Comparison of ENCODE assay signal across 5 worm cellular contexts in genomic region chrX:13726874-13727343, ce11.
TF ChIP-seq lines count a peak whose summit lies in the region.

Gene pix-1 (plus strand): TSS chrX:13727293.

TF ChIP-seq in whole organism, L1 larva, 84 proteins besides CTCF, POLR2A, EP300 and RAD21 (continued from another document and continues in another):
- TF ChIP-seq nhr-76 (tag; optimal IDR thresholded peaks at IDR 0.05; lab: Kevin White, UChicago), result no peak
- no peak for TF ChIP-seq efl-3 (GFP tag; optimal IDR thresholded peaks at IDR 0.05; lab: Kevin White, UChicago)
- no peak for TF ChIP-seq F16B12.6 (tag; optimal IDR thresholded peaks at IDR 0.05; lab: Kevin White, UChicago)
- no peak for TF ChIP-seq pax-3 (tag; optimal IDR thresholded peaks at IDR 0.05; lab: Kevin White, UChicago)
- no peak for TF ChIP-seq ceh-63 (GFP tag; optimal IDR thresholded peaks at IDR 0.05; lab: Kevin White, UChicago)
- TF ChIP-seq fkh-8 (tag; optimal IDR thresholded peaks at IDR 0.05; lab: Kevin White, UChicago), result peak; percentile 25
- TF ChIP-seq ama-1 (optimal IDR thresholded peaks at IDR 0.05; lab: Kevin White, UChicago), result no peak
- no peak for TF ChIP-seq pag-3 (tag; optimal IDR thresholded peaks at IDR 0.05; lab: Kevin White, UChicago; ENCODE audit: borderline replicate concordance, insufficient read depth)
- TF ChIP-seq mep-1 (tag; optimal IDR thresholded peaks at IDR 0.05; lab: Kevin White, UChicago), result peak; percentile 81
- TF ChIP-seq nhr-47 (tag; optimal IDR thresholded peaks at IDR 0.05; lab: Kevin White, UChicago), result peak; percentile 65
- TF ChIP-seq lin-35 (GFP tag; optimal IDR thresholded peaks at IDR 0.05; lab: Kevin White, UChicago), result peak; percentile 44 to 45
- peak; percentile 93 for TF ChIP-seq lin-14 (GFP tag; optimal IDR thresholded peaks at IDR 0.05; lab: Kevin White, UChicago)
- TF ChIP-seq efl-1 (optimal IDR thresholded peaks at IDR 0.05; lab: Kevin White, UChicago), result peak; percentile 47 to 52
- peak; percentile 28 to 63 for TF ChIP-seq efl-1 (GFP tag; optimal IDR thresholded peaks at IDR 0.05 in 1 of 2; lab: Kevin White, UChicago)
- peak; percentile 83 for TF ChIP-seq unc-130 (tag; optimal IDR thresholded peaks at IDR 0.05; lab: Kevin White, UChicago)
- TF ChIP-seq elt-2 (tag; optimal IDR thresholded peaks at IDR 0.05; lab: Kevin White, UChicago), result peak; percentile 8
- TF ChIP-seq C16A3.4 (tag; optimal IDR thresholded peaks at IDR 0.05; lab: Kevin White, UChicago), result peak; percentile 52
- no peak for TF ChIP-seq vab-15 (tag; optimal IDR thresholded peaks at IDR 0.05; lab: Kevin White, UChicago)
- TF ChIP-seq fkh-4 (tag; optimal IDR thresholded peaks at IDR 0.05; lab: Kevin White, UChicago; ENCODE audit: borderline replicate concordance), result peak; percentile 19
- no peak for TF ChIP-seq mef-2 (tag; optimal IDR thresholded peaks at IDR 0.05; lab: Kevin White, UChicago)
- TF ChIP-seq dpl-1 (GFP tag; optimal IDR thresholded peaks at IDR 0.05; lab: Kevin White, UChicago), result peak; percentile 15 to 42 (median 22)
- no peak for TF ChIP-seq aly-2 (tag; optimal IDR thresholded peaks at IDR 0.05; lab: Kevin White, UChicago)
- TF ChIP-seq lin-13 (GFP tag; optimal IDR thresholded peaks at IDR 0.05; lab: Kevin White, UChicago), result no peak
- peak; percentile 64 for TF ChIP-seq tbx-2 (tag; optimal IDR thresholded peaks at IDR 0.05; lab: Kevin White, UChicago)
- TF ChIP-seq C34B4.2 (tag; optimal IDR thresholded peaks at IDR 0.05; lab: Kevin White, UChicago), result no peak
- TF ChIP-seq nhr-12 (tag; optimal IDR thresholded peaks at IDR 0.05; lab: Kevin White, UChicago), result no peak

TF ChIP-seq in whole organism, L2 larva, 48 proteins besides CTCF, POLR2A, EP300 and RAD21 (continued from another document):
- TF ChIP-seq lsy-2 (tag; optimal IDR thresholded peaks at IDR 0.05; lab: Kevin White, UChicago), result peak in 1 of 2 experiments; percentile 69
- TF ChIP-seq ztf-11 (tag; optimal IDR thresholded peaks at IDR 0.05; lab: Kevin White, UChicago), result no peak
- no peak for TF ChIP-seq mdl-1 (tag; optimal IDR thresholded peaks at IDR 0.05; lab: Kevin White, UChicago)
- peak; percentile 68 for TF ChIP-seq C34F6.9 (tag; optimal IDR thresholded peaks at IDR 0.05; lab: Kevin White, UChicago)
- TF ChIP-seq nhr-129 (tag; optimal IDR thresholded peaks at IDR 0.05; lab: Kevin White, UChicago), result peak; percentile 66
- TF ChIP-seq nhr-12 (tag; optimal IDR thresholded peaks at IDR 0.05; lab: Kevin White, UChicago), result no peak
- peak; percentile 67 for TF ChIP-seq sem-4 (tag; optimal IDR thresholded peaks at IDR 0.05; lab: Kevin White, UChicago)
- no peak for TF ChIP-seq ztf-1 (GFP tag; conservative IDR thresholded peaks at IDR 0.05; lab: Robert Waterston, UW)
- no peak for TF ChIP-seq nhr-77 (tag; optimal IDR thresholded peaks at IDR 0.05; lab: Kevin White, UChicago)
- peak; percentile 64 for TF ChIP-seq snpc-4 (tag; optimal IDR thresholded peaks at IDR 0.05; lab: Kevin White, UChicago)
- TF ChIP-seq sma-9 (GFP tag; optimal IDR thresholded peaks at IDR 0.05; lab: Kevin White, UChicago), result peak; percentile 85
- no peak for TF ChIP-seq sma-9 (tag; optimal IDR thresholded peaks at IDR 0.05; lab: Kevin White, UChicago)

TF ChIP-seq in whole organism, L3 larva, 47 proteins besides CTCF, POLR2A, EP300 and RAD21 (continued from another document):
- TF ChIP-seq nhr-23 (tag; optimal IDR thresholded peaks at IDR 0.05; lab: Kevin White, UChicago), result peak; percentile 59
- TF ChIP-seq ceh-9 (tag; optimal IDR thresholded peaks at IDR 0.05; lab: Kevin White, UChicago), result no peak
- no peak for TF ChIP-seq nhr-28 (tag; optimal IDR thresholded peaks at IDR 0.05; lab: Kevin White, UChicago)
- TF ChIP-seq eor-1 (tag; optimal IDR thresholded peaks at IDR 0.05; lab: Kevin White, UChicago), result no peak
- TF ChIP-seq zag-1 (tag; optimal IDR thresholded peaks at IDR 0.05; lab: Kevin White, UChicago), result no peak
- no peak for TF ChIP-seq ztf-11 (tag; optimal IDR thresholded peaks at IDR 0.05; lab: Kevin White, UChicago)
- TF ChIP-seq ceh-28 (tag; optimal IDR thresholded peaks at IDR 0.05; lab: Kevin White, UChicago), result peak; percentile 50
- no peak for TF ChIP-seq sea-2 (GFP tag; optimal IDR thresholded peaks at IDR 0.05; lab: Kevin White, UChicago)
- peak; percentile 88 for TF ChIP-seq hmg-11 (tag; optimal IDR thresholded peaks at IDR 0.05; lab: Kevin White, UChicago)

TF ChIP-seq in whole organism, L4 larva, 104 proteins besides CTCF, POLR2A, EP300 and RAD21 (continued from another document and continues in another):
- no peak for TF ChIP-seq daf-19 (GFP tag; conservative IDR thresholded peaks at IDR 0.05; lab: Robert Waterston, UW)
- TF ChIP-seq mdl-1 (tag; optimal IDR thresholded peaks at IDR 0.05; lab: Kevin White, UChicago), result no peak
- TF ChIP-seq F26F4.8 (GFP tag; conservative IDR thresholded peaks at IDR 0.05; lab: Robert Waterston, UW), result no peak
- TF ChIP-seq mdt-29 (GFP tag; IDR thresholded peaks at IDR 0.05; lab: Robert Waterston, UW), result no peak
- TF ChIP-seq R02D3.7 (tag; optimal IDR thresholded peaks at IDR 0.05; lab: Kevin White, UChicago), result no peak
- no peak for TF ChIP-seq mes-2 (tag; optimal IDR thresholded peaks at IDR 0.05; lab: Kevin White, UChicago; ENCODE audit: poor library complexity, severe bottlenecking)
- peak; percentile 15 for TF ChIP-seq ztf-7 (tag; optimal IDR thresholded peaks at IDR 0.05; lab: Kevin White, UChicago)
- peak; percentile 31 for TF ChIP-seq nhr-28 (tag; optimal IDR thresholded peaks at IDR 0.05; lab: Kevin White, UChicago)
- TF ChIP-seq lin-29 (GFP tag; IDR thresholded peaks at IDR 0.05; lab: Robert Waterston, UW), result no peak
- no peak for TF ChIP-seq lir-3 (tag; optimal IDR thresholded peaks at IDR 0.05; lab: Kevin White, UChicago)
- no peak for TF ChIP-seq lsy-2 (tag; optimal IDR thresholded peaks at IDR 0.05; lab: Kevin White, UChicago)
- TF ChIP-seq lim-7 (GFP tag; IDR thresholded peaks at IDR 0.05; lab: Robert Waterston, UW), result no peak
- TF ChIP-seq T26A8.4 (GFP tag; IDR thresholded peaks at IDR 0.05; lab: Robert Waterston, UW), result no peak
- TF ChIP-seq F37D6.2 (tag; optimal IDR thresholded peaks at IDR 0.05; lab: Kevin White, UChicago), result no peak
- TF ChIP-seq zip-2 (tag; optimal IDR thresholded peaks at IDR 0.05; lab: Kevin White, UChicago), result no peak
- no peak for TF ChIP-seq aly-2 (tag; optimal IDR thresholded peaks at IDR 0.05; lab: Kevin White, UChicago)
- no peak for TF ChIP-seq snpc-4 (tag; optimal IDR thresholded peaks at IDR 0.05; lab: Kevin White, UChicago)
- no peak for TF ChIP-seq dmd-8 (GFP tag; IDR thresholded peaks at IDR 0.05; lab: Robert Waterston, UW)
- TF ChIP-seq mxl-3 (GFP tag; optimal IDR thresholded peaks at IDR 0.05; lab: Kevin White, UChicago), result peak; percentile 59
- TF ChIP-seq arid-1 (GFP tag; conservative IDR thresholded peaks at IDR 0.05; lab: Robert Waterston, UW), result no peak
- TF ChIP-seq F49E8.2 (tag; optimal IDR thresholded peaks at IDR 0.05; lab: Kevin White, UChicago; ENCODE audit: borderline replicate concordance), result no peak
- TF ChIP-seq tra-1 (GFP tag; IDR thresholded peaks at IDR 0.05; lab: Robert Waterston, UW), result no peak
- no peak for TF ChIP-seq ZK337.2 (GFP tag; IDR thresholded peaks at IDR 0.05; lab: Robert Waterston, UW)
- TF ChIP-seq hif-1 (tag; optimal IDR thresholded peaks at IDR 0.05; lab: Kevin White, UChicago), result no peak
- TF ChIP-seq duxl-1 (tag; optimal IDR thresholded peaks at IDR 0.05; lab: Kevin White, UChicago; ENCODE audit: poor library complexity), result no peak
- no peak for TF ChIP-seq ces-1 (GFP tag; optimal IDR thresholded peaks at IDR 0.05; lab: Kevin White, UChicago)
- TF ChIP-seq nhr-10 (tag; optimal IDR thresholded peaks at IDR 0.05; lab: Kevin White, UChicago), result no peak
- no peak for TF ChIP-seq vab-7 (GFP tag; IDR thresholded peaks at IDR 0.05; lab: Robert Waterston, UW)
- peak; percentile 57; the same call in 1 of the 2 replicates for TF ChIP-seq hmg-1.1 (GFP tag; IDR thresholded peaks at IDR 0.05; lab: Robert Waterston, UW)
- TF ChIP-seq unc-39 (tag; optimal IDR thresholded peaks at IDR 0.05; lab: Kevin White, UChicago), result no peak
- no peak for TF ChIP-seq skn-1 (tag; optimal IDR thresholded peaks at IDR 0.05; lab: Kevin White, UChicago)
- no peak for TF ChIP-seq T20F7.1 (GFP tag; optimal IDR thresholded peaks at IDR 0.05; lab: Kevin White, UChicago)
- no peak for TF ChIP-seq sdz-12 (GFP tag; optimal IDR thresholded peaks at IDR 0.05; lab: Kevin White, UChicago)
- TF ChIP-seq nhr-25 (tag; optimal IDR thresholded peaks at IDR 0.05; lab: Kevin White, UChicago; ENCODE audit: borderline replicate concordance, insufficient read depth), result no peak
- no peak for TF ChIP-seq unc-130 (GFP tag; optimal IDR thresholded peaks at IDR 0.05; lab: Kevin White, UChicago)
- no peak for TF ChIP-seq zfp-3 (GFP tag; conservative IDR thresholded peaks at IDR 0.05; lab: Robert Waterston, UW)
- no peak for TF ChIP-seq zfp-2 (tag; optimal IDR thresholded peaks at IDR 0.05; lab: Kevin White, UChicago)
- TF ChIP-seq nhr-42 (GFP tag; IDR thresholded peaks at IDR 0.05; lab: Robert Waterston, UW), result no peak
- no peak for TF ChIP-seq Y105C5A.15 (GFP tag; IDR thresholded peaks at IDR 0.05; lab: Robert Waterston, UW)
- TF ChIP-seq lin-1 (GFP tag; IDR thresholded peaks at IDR 0.05; lab: Robert Waterston, UW), result no peak
- TF ChIP-seq pqm-1 (tag; optimal IDR thresholded peaks at IDR 0.05; lab: Kevin White, UChicago), result no peak
- TF ChIP-seq aha-1 (tag; lab: Kevin White, UChicago), result peak; percentile 95
- TF ChIP-seq nhr-77 (tag; optimal IDR thresholded peaks at IDR 0.05; lab: Kevin White, UChicago), result peak; percentile 49
- no peak for TF ChIP-seq Y48G9A.11 (GFP tag; IDR thresholded peaks at IDR 0.05; lab: Robert Waterston, UW)
- TF ChIP-seq madf-9 (GFP tag; conservative IDR thresholded peaks at IDR 0.05; lab: Robert Waterston, UW), result no peak
- no peak for TF ChIP-seq cey-2 (tag; optimal IDR thresholded peaks at IDR 0.05; lab: Kevin White, UChicago; ENCODE audit: borderline replicate concordance, insufficient read depth)
- TF ChIP-seq lin-15B (tag; optimal IDR thresholded peaks at IDR 0.05; lab: Kevin White, UChicago), result no peak

TF ChIP-seq in whole organism, late embryonic, 69 proteins besides CTCF, POLR2A, EP300 and RAD21 (continued from another document):
- TF ChIP-seq pag-3 (tag; optimal IDR thresholded peaks at IDR 0.05; lab: Kevin White, UChicago; ENCODE audit: borderline replicate concordance) (no peak), madf-2 (tag; optimal IDR thresholded peaks at IDR 0.05; lab: Kevin White, UChicago) (no peak), lin-11 (tag; optimal IDR thresholded peaks at IDR 0.05; lab: Kevin White, UChicago) (no peak), odd-2 (tag; optimal IDR thresholded peaks at IDR 0.05; lab: Kevin White, UChicago) (no peak), C08G9.2 (tag; optimal IDR thresholded peaks at IDR 0.05; lab: Kevin White, UChicago) (no peak), ceh-24 (tag; optimal IDR thresholded peaks at IDR 0.05; lab: Kevin White, UChicago) (no peak), K09A11.1 (tag; optimal IDR thresholded peaks at IDR 0.05; lab: Kevin White, UChicago; ENCODE audit: insufficient read depth) (no peak)
